Fruit fly (Drosophila melanogaster) whole organism, pupa: ENCODE measurements around the gene CAHbeta.

Source experiments
- CG14655 ChIP-seq: fragments of 200-800 bp; sonication (Bioruptor generic); optimal IDR thresholded peaks from 3 replicates; lab custom pipeline; 2017; ENCODE audit warnings: mild to moderate bottlenecking, missing biosample characterization, missing genetic modification reagents, missing genetic modification characterization
- CG17806 ChIP-seq: fragments of 200-800 bp; sonication (Bioruptor generic); optimal IDR thresholded peaks from 2 replicates; lab custom pipeline; 2018; ENCODE audit warnings: missing biosample characterization, mild to moderate bottlenecking, missing genetic modification characterization, moderate library complexity
- CG32121 ChIP-seq: fragments of 200-800 bp; sonication (Bioruptor generic); IDR thresholded peaks from 2 replicates; pipeline ENCODE4 v1.3.6; 2022; ENCODE audit warnings: missing biosample characterization, missing genetic modification characterization
- CG34367 ChIP-seq: fragments of 200-800 bp; sonication (Bioruptor generic); optimal IDR thresholded peaks from 2 replicates; lab custom pipeline; 2018; ENCODE audit warnings: missing biosample characterization, mild to moderate bottlenecking, missing genetic modification characterization
- CG9948 ChIP-seq: fragments of 200-800 bp; sonication (Bioruptor generic); optimal IDR thresholded peaks from 2 replicates; lab custom pipeline; 2018; ENCODE audit warnings: missing biosample characterization, mild to moderate bottlenecking, missing genetic modification characterization, moderate library complexity
- EcR ChIP-seq: fragments of 200-800 bp; sonication (Bioruptor generic); optimal IDR thresholded peaks from 3 replicates; lab custom pipeline; 2019; ENCODE audit warnings: missing biosample characterization, missing genetic modification characterization, mild to moderate bottlenecking, moderate library complexity, missing genetic modification reagents
- Ets98B ChIP-seq: fragments of 200-800 bp; sonication (Bioruptor generic); IDR thresholded peaks from 2 replicates; pipeline ENCODE4 v1.3.6; 2022; ENCODE audit warnings: missing biosample characterization, missing genetic modification characterization
- rn ChIP-seq: fragments of 200-800 bp; sonication (Bioruptor generic); IDR thresholded peaks from 2 replicates; pipeline ENCODE4 v1.3.6; 2022; ENCODE audit warnings: missing biosample characterization, missing genetic modification characterization

DNA sequence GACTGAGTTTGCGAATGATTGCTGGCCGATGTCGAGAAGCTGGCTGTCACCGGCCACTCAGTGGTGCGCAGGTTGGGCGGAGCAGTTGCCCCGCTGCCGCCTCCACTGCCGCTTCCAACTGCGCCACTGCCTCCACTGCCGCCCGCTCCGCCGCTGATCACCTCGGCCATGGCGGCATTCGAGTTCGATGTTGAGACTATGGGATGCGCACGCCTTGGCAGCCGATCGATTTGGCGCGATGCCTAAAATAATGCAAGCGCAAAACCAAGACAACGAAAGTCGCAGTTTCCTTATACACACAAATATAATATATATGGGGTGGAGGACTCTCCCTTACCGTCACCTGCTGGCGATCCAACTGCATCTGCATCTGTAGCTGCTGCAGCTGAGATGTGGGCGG lies 31.0 kb downstream of the CAHbeta start:
- TF ChIP-seq CG32121 (GFP tag; lab: Robert Waterston, UW) = peak; percentile 85
- no peak for TF ChIP-seq CG17806 (tag; lab: Kevin White, UChicago)
- no peak for TF ChIP-seq CG14655 (GFP tag; lab: Kevin White, UChicago)
- TF ChIP-seq CG34367 (tag; lab: Kevin White, UChicago) = no peak
- no peak for TF ChIP-seq EcR (GFP tag; lab: Kevin White, UChicago)
- no peak for TF ChIP-seq CG9948 (tag; lab: Kevin White, UChicago)
- TF ChIP-seq rn (GFP tag; lab: Robert Waterston, UW) = no peak
- TF ChIP-seq Ets98B (GFP tag; lab: Robert Waterston, UW) = no peak
